Fruit fly (Drosophila melanogaster): ENCODE results near the gene Gbeta13F.

Gbeta13F gene

DNA sequence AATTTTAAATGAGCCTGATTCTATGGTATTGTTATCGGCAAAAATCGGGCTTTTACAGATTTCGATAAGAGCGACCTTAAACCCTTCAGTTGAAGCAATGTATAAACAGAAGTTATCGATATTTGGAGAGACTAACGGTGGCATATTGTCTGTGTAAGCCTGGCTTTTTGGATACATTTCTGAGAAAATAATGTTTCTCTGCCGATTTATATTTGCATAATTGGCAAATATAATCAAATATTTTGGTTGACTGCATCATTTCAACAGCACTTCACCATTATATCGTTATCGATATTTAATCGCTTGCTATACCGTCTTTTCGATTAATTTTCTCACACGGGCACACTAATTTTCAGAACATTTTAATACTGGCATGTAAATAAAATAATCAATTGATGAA is 9.9 kb downstream of the Gbeta13F start, which contains the start of gene CG16952 (continued):
- TF ChIP-seq CG7271 (tag; optimal IDR thresholded peaks at IDR 0.05) = no peak
- peak; percentile 92 for TF ChIP-seq CG30020 (tag; optimal IDR thresholded peaks at IDR 0.05)
- TF ChIP-seq ap (GFP tag; IDR thresholded peaks at IDR 0.05) = no peak
- TF ChIP-seq tll (GFP tag; optimal IDR thresholded peaks at IDR 0.05) = no peak
- peak; percentile 55 for TF ChIP-seq CG10462 (GFP tag; optimal IDR thresholded peaks at IDR 0.05)
- TF ChIP-seq CG5180 (GFP tag; optimal IDR thresholded peaks at IDR 0.05) = no peak
- peak; percentile 83 for TF ChIP-seq hbn (GFP tag; IDR thresholded peaks at IDR 0.05; ENCODE audit: partially characterized antibody)
- TF ChIP-seq CG12219 (GFP tag; optimal IDR thresholded peaks at IDR 0.05) = no peak
- no peak for TF ChIP-seq CG12942 (GFP tag; optimal IDR thresholded peaks at IDR 0.05)
- TF ChIP-seq BEAF-32 (GFP tag; optimal IDR thresholded peaks at IDR 0.05) = peak; percentile 91
- no peak for TF ChIP-seq H2.0 (GFP tag; IDR thresholded peaks at IDR 0.05)
- TF ChIP-seq CG15011 (GFP tag; optimal IDR thresholded peaks at IDR 0.05) = no peak
- TF ChIP-seq CG18262 (tag; optimal IDR thresholded peaks at IDR 0.05) = no peak
- no peak for TF ChIP-seq NK7.1 (GFP tag; optimal IDR thresholded peaks at IDR 0.05)
- no peak for TF ChIP-seq CG1647 (GFP tag; optimal IDR thresholded peaks at IDR 0.05)
- no peak for TF ChIP-seq CG6175 (GFP tag; IDR thresholded peaks at IDR 0.05)
- no peak for TF ChIP-seq gcm2 (GFP tag; optimal IDR thresholded peaks at IDR 0.05)
- TF ChIP-seq dpn (GFP tag; optimal IDR thresholded peaks at IDR 0.05) = no peak
- TF ChIP-seq D (optimal IDR thresholded peaks at IDR 0.05) = no peak
- TF ChIP-seq D (GFP tag; optimal IDR thresholded peaks at IDR 0.05) = no peak
- no peak for TF ChIP-seq Sry-β (GFP tag; optimal IDR thresholded peaks at IDR 0.05)
- peak; percentile 0 for TF ChIP-seq HmgD (GFP tag; optimal IDR thresholded peaks at IDR 0.05)
- TF ChIP-seq CG32772 (GFP tag; IDR thresholded peaks at IDR 0.05) = no peak
- no peak for TF ChIP-seq CG34422 (GFP tag; IDR thresholded peaks at IDR 0.05)
- no peak for TF ChIP-seq CG4820 (GFP tag; optimal IDR thresholded peaks at IDR 0.05)
- no peak for TF ChIP-seq CG6683 (GFP tag; optimal IDR thresholded peaks at IDR 0.05)
- peak; percentile 69 for TF ChIP-seq Dref (GFP tag; IDR thresholded peaks at IDR 0.05)
- no peak for TF ChIP-seq cad (GFP tag; optimal IDR thresholded peaks at IDR 0.05)
- no peak for TF ChIP-seq CG9817 (tag; optimal IDR thresholded peaks at IDR 0.05)
- peak; percentile 64 for TF ChIP-seq sens (GFP tag)
- TF ChIP-seq nmo (GFP tag; optimal IDR thresholded peaks at IDR 0.05) = peak; percentile 61
- TF ChIP-seq Opbp (GFP tag; IDR thresholded peaks at IDR 0.05; ENCODE audit: partially characterized antibody) = peak; percentile 79
- TF ChIP-seq Med (GFP tag) = peak; percentile 66
- no peak for TF ChIP-seq Optix (GFP tag; IDR thresholded peaks at IDR 0.05)
- TF ChIP-seq pita (GFP tag; optimal IDR thresholded peaks at IDR 0.05) = no peak
- peak; percentile 83 for TF ChIP-seq Bgb (GFP tag; IDR thresholded peaks at IDR 0.05; ENCODE audit: partially characterized antibody)
- no peak for TF ChIP-seq CG10959 (GFP tag; IDR thresholded peaks at IDR 0.05)
- no peak for TF ChIP-seq CG4424 (GFP tag; optimal IDR thresholded peaks at IDR 0.05)
- TF ChIP-seq CG10979 (tag; optimal IDR thresholded peaks at IDR 0.05) = no peak
- TF ChIP-seq pum (GFP tag; optimal IDR thresholded peaks at IDR 0.05) = no peak
- no peak for TF ChIP-seq nau (GFP tag; optimal IDR thresholded peaks at IDR 0.05)
- TF ChIP-seq org-1 (GFP tag; optimal IDR thresholded peaks at IDR 0.05) = no peak
- peak; percentile 93 for TF ChIP-seq Scr (GFP tag; IDR thresholded peaks at IDR 0.05; ENCODE audit: partially characterized antibody)
- TF ChIP-seq NC2β (GFP tag; optimal IDR thresholded peaks at IDR 0.05) = peak; percentile 14
- TF ChIP-seq ham (GFP tag; IDR thresholded peaks at IDR 0.05) = no peak
- peak in 1 of 2 experiments; percentile 41 for TF ChIP-seq crp (GFP tag; optimal IDR thresholded peaks at IDR 0.05)
- TF ChIP-seq ara (GFP tag; IDR thresholded peaks at IDR 0.05) = no peak
- no peak for TF ChIP-seq bsh (GFP tag; optimal IDR thresholded peaks at IDR 0.05)
- TF ChIP-seq sd (tag; optimal IDR thresholded peaks at IDR 0.05) = peak; percentile 2
- no peak for TF ChIP-seq CG3407 (GFP tag; optimal IDR thresholded peaks at IDR 0.05)
- TF ChIP-seq CG9797 (GFP tag; optimal IDR thresholded peaks at IDR 0.05) = peak; percentile 63

Data from whole organism, embryonic.